Fruit fly (Drosophila melanogaster): ENCODE measurements around the gene Bka.
A peak's percentile ranks its signal among the peaks of the same experiment; 100 is the strongest.

The Bka gene

DNA sequence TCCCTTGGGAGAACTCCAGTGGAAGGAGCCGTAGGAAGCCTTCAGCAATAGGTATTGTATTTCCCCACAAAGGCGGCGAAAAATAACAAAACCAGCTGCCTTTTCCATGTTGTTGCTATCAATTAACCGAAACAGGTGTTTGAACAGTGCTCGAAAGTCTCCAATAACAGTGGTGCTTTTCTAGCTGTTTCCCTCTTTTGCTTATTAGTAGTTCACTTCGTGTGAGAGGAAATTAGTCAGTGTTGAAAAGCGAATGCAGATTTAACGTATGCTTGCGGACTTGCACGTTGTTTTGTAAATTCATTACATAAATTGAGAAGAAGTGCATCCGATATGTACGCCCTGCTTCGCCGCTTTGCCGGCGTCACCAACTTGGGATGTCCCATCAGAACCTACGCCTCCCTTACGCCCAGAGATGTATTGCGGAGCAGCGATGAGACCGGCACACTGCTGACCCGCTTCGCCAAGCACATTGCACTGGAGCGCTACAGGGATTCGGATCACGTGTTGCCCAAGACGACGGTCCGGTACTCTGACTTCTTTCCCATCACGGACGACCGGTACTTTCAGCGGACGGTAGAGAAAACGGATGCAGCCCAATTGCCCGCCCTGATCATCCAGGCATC, 43.7 kb downstream of the Bka start, which contains the start of the genes Datp and CG4619 (continued):
- TF ChIP-seq CG13424 (tag; optimal IDR thresholded peaks at IDR 0.05) = peak; percentile 3
- TF ChIP-seq emc (GFP tag; optimal IDR thresholded peaks at IDR 0.05) = peak; percentile 38
- TF ChIP-seq gt (GFP tag; IDR thresholded peaks at IDR 0.05) = no peak
- no peak for TF ChIP-seq CG1233 (GFP tag; optimal IDR thresholded peaks at IDR 0.05)
- no peak for TF ChIP-seq CG13123 (GFP tag; optimal IDR thresholded peaks at IDR 0.05)
- TF ChIP-seq CG10462 (GFP tag; optimal IDR thresholded peaks at IDR 0.05) = no peak
- no peak for TF ChIP-seq Hr78 (GFP tag; optimal IDR thresholded peaks at IDR 0.05)
- peak; percentile 91 for TF ChIP-seq Ets65A (GFP tag)
- no peak for TF ChIP-seq CG10959 (GFP tag; IDR thresholded peaks at IDR 0.05)
- TF ChIP-seq CG18011 (GFP tag; optimal IDR thresholded peaks at IDR 0.05) = no peak
- no peak for TF ChIP-seq CG7357 (GFP tag; IDR thresholded peaks at IDR 0.05)
- TF ChIP-seq MTF-1 (GFP tag; optimal IDR thresholded peaks at IDR 0.05; ENCODE audit: borderline replicate concordance) = no peak
- TF ChIP-seq trh (GFP tag; optimal IDR thresholded peaks at IDR 0.05) = no peak
- TF ChIP-seq CG2889 (GFP tag; IDR thresholded peaks at IDR 0.05) = 0 out of 3 replicates have a peak, but pooled peaks have one; percentile 6
- no peak for TF ChIP-seq CG4820 (GFP tag; optimal IDR thresholded peaks at IDR 0.05)
- TF ChIP-seq Rx (GFP tag; IDR thresholded peaks at IDR 0.05) = no peak
- TF ChIP-seq shn (GFP tag; optimal IDR thresholded peaks at IDR 0.05) = peak; percentile 76
- no peak for TF ChIP-seq Nf-YA (GFP tag; IDR thresholded peaks at IDR 0.05)
- TF ChIP-seq CG10979 (tag; optimal IDR thresholded peaks at IDR 0.05) = peak; percentile 6
- no peak for TF ChIP-seq CG7928 (GFP tag; optimal IDR thresholded peaks at IDR 0.05)
- peak; percentile 65; the same call in 2 of the 3 replicates for TF ChIP-seq H15 (GFP tag; IDR thresholded peaks at IDR 0.05)
- peak; percentile 29 for TF ChIP-seq pum (GFP tag; optimal IDR thresholded peaks at IDR 0.05)
- TF ChIP-seq nerfin-1 (tag; optimal IDR thresholded peaks at IDR 0.05) = no peak
- peak; percentile 64 for TF ChIP-seq lab (GFP tag; optimal IDR thresholded peaks at IDR 0.05)
- TF ChIP-seq ase (GFP tag; IDR thresholded peaks at IDR 0.05) = no peak
- no peak for TF ChIP-seq CG10321 (GFP tag; IDR thresholded peaks at IDR 0.05)
- TF ChIP-seq CG31224 (GFP tag; IDR thresholded peaks at IDR 0.05) = no peak
- TF ChIP-seq CG11560 (tag; IDR thresholded peaks at IDR 0.05) = no peak
- no peak for TF ChIP-seq hb (GFP tag; IDR thresholded peaks at IDR 0.05; ENCODE audit: partially characterized antibody)
- TF ChIP-seq sna (GFP tag; IDR thresholded peaks at IDR 0.05; ENCODE audit: partially characterized antibody) = no peak; the same call in 1 of the 2 replicates
- TF ChIP-seq Dad (GFP tag; optimal IDR thresholded peaks at IDR 0.05) = peak; percentile 50
- TF ChIP-seq CG10274 (GFP tag; optimal IDR thresholded peaks at IDR 0.05) = no peak
- TF ChIP-seq dmrt11E (tag; optimal IDR thresholded peaks at IDR 0.05) = no peak
- peak; percentile 92 for TF ChIP-seq CG10267 (tag; optimal IDR thresholded peaks at IDR 0.05)
- no peak for TF ChIP-seq ssp (GFP tag; IDR thresholded peaks at IDR 0.05)
- TF ChIP-seq Oaz (GFP tag; IDR thresholded peaks at IDR 0.05) = no peak
- TF ChIP-seq CG15073 (GFP tag; optimal IDR thresholded peaks at IDR 0.05) = no peak
- TF ChIP-seq chm (GFP tag; IDR thresholded peaks at IDR 0.05) = no peak
- no peak for TF ChIP-seq CG2678 (tag; optimal IDR thresholded peaks at IDR 0.05)
- TF ChIP-seq Nf-YB (GFP tag; optimal IDR thresholded peaks at IDR 0.05) = no peak
- no peak for TF ChIP-seq stc (GFP tag; IDR thresholded peaks at IDR 0.05)
- peak; percentile 22 for TF ChIP-seq NC2β (GFP tag; optimal IDR thresholded peaks at IDR 0.05)
- TF ChIP-seq mld (GFP tag; IDR thresholded peaks at IDR 0.05; ENCODE audit: partially characterized antibody) = no peak
- TF ChIP-seq tio (GFP tag; optimal IDR thresholded peaks at IDR 0.05) = no peak
- TF ChIP-seq CG7271 (tag; optimal IDR thresholded peaks at IDR 0.05) = no peak
- peak; percentile 39 for TF ChIP-seq CG9817 (tag; optimal IDR thresholded peaks at IDR 0.05)
- peak; percentile 77 for TF ChIP-seq zfh2 (GFP tag; optimal IDR thresholded peaks at IDR 0.05)
- TF ChIP-seq luna (GFP tag; optimal IDR thresholded peaks at IDR 0.05) = no peak
- no peak for TF ChIP-seq B-H1 (GFP tag; IDR thresholded peaks at IDR 0.05)
- peak; percentile 49 for TF ChIP-seq da (GFP tag; optimal IDR thresholded peaks at IDR 0.05)
- TF ChIP-seq CG43689 (GFP tag; IDR thresholded peaks at IDR 0.05) = no peak
